Fruit fly (Drosophila melanogaster) whole organism, embryonic: Measurements from ENCODE around the gene Mocs1.
A peak's percentile ranks its signal among the peaks of the same experiment; 100 is the strongest.

Source experiments
- ATbp ChIP-seq: fragments of 200-800 bp; sonication (Bioruptor generic); optimal IDR thresholded peaks from 2 replicates; lab custom pipeline; 2017; ENCODE audit warnings: missing biosample characterization, mild to moderate bottlenecking, missing genetic modification characterization, missing genetic modification reagents
- CG10565 ChIP-seq: fragments of 200-800 bp; sonication (Bioruptor generic); optimal IDR thresholded peaks from 3 replicates; lab custom pipeline; 2016; ENCODE audit warnings: missing biosample characterization, mild to moderate bottlenecking, missing genetic modification characterization
- CG11504 ChIP-seq: fragments of 200-800 bp; sonication (Bioruptor generic); optimal IDR thresholded peaks from 3 replicates; lab custom pipeline; 2019; ENCODE audit warnings: missing biosample characterization, mild to moderate bottlenecking, missing genetic modification characterization, moderate library complexity
- CG13287 ChIP-seq: fragments of 200-800 bp; sonication (Bioruptor generic); IDR thresholded peaks from 2 replicates; pipeline ENCODE4 v1.3.6; 2022; ENCODE audit warnings: missing biosample characterization, missing genetic modification characterization; ENCODE audit not compliant: partially characterized antibody
- CG13296 ChIP-seq: fragments of 200-800 bp; sonication (Bioruptor generic); optimal IDR thresholded peaks from 3 replicates; lab custom pipeline; 2018; ENCODE audit warnings: missing biosample characterization, mild to moderate bottlenecking, missing genetic modification characterization
- CG14667 ChIP-seq: fragments of 200-800 bp; sonication (Bioruptor generic); IDR thresholded peaks from 2 replicates; pipeline ENCODE4 v1.3.6; 2022; ENCODE audit warnings: missing biosample characterization, missing genetic modification characterization
- CG18476 ChIP-seq: fragments of 200-800 bp; sonication (Bioruptor generic); optimal IDR thresholded peaks from 2 replicates; lab custom pipeline; 2016; ENCODE audit warnings: missing biosample characterization, mild to moderate bottlenecking, missing genetic modification characterization
- CG2116 ChIP-seq: fragments of 200-800 bp; sonication (Bioruptor generic); optimal IDR thresholded peaks from 3 replicates; lab custom pipeline; 2018; ENCODE audit warnings: missing biosample characterization, mild to moderate bottlenecking, missing genetic modification characterization
- CG2202 ChIP-seq: fragments of 200-800 bp; sonication (Bioruptor generic); optimal IDR thresholded peaks from 2 replicates; lab custom pipeline; 2018; ENCODE audit warnings: missing biosample characterization, mild to moderate bottlenecking, missing genetic modification characterization
- CG30020 ChIP-seq: fragments of 200-800 bp; optimal IDR thresholded peaks from 2 replicates; lab custom pipeline; 2019; ENCODE audit warnings: missing biosample characterization, mild to moderate bottlenecking, missing genetic modification characterization, moderate library complexity
- CG31388 ChIP-seq: fragments of 200-800 bp; sonication (Bioruptor generic); optimal IDR thresholded peaks from 2 replicates; lab custom pipeline; 2016; ENCODE audit warnings: missing biosample characterization, missing genetic modification characterization
- CG34422 ChIP-seq: fragments of 200-800 bp; sonication (Bioruptor generic); IDR thresholded peaks from 3 replicates; pipeline ENCODE4 v1.3.6; 2022; ENCODE audit warnings: missing biosample characterization, missing genetic modification characterization
- CG4282 ChIP-seq: fragments of 200-800 bp; sonication (Bioruptor generic); optimal IDR thresholded peaks from 2 replicates; lab custom pipeline; 2016; ENCODE audit warnings: missing biosample characterization, missing genetic modification characterization
- CG4404 ChIP-seq: fragments of 200-800 bp; sonication (Bioruptor generic); IDR thresholded peaks from 2 replicates; pipeline ENCODE4 v1.3.6; 2022; ENCODE audit warnings: missing biosample characterization, missing genetic modification characterization
- CG4707 ChIP-seq: fragments of 200-800 bp; sonication (Bioruptor generic); optimal IDR thresholded peaks from 2 replicates; lab custom pipeline; 2018; ENCODE audit warnings: missing biosample characterization, mild to moderate bottlenecking, missing genetic modification characterization, moderate library complexity
- CG5180 ChIP-seq: fragments of 200-800 bp; sonication (Bioruptor generic); optimal IDR thresholded peaks from 3 replicates; lab custom pipeline; 2017; ENCODE audit warnings: missing biosample characterization, missing genetic modification characterization, mild to moderate bottlenecking, moderate library complexity, missing genetic modification reagents
- CG5245 ChIP-seq: fragments of 200-800 bp; sonication (Bioruptor generic); optimal IDR thresholded peaks from 3 replicates; lab custom pipeline; 2016; ENCODE audit warnings: missing biosample characterization, missing genetic modification characterization
- CG6272 ChIP-seq: fragments of 200-800 bp; sonication (Bioruptor generic); IDR thresholded peaks from 2 replicates; pipeline ENCODE4 v1.3.6; 2022; ENCODE audit warnings: missing biosample characterization, missing genetic modification characterization
- CG6765 ChIP-seq: fragments of 200-800 bp; sonication (Bioruptor generic); optimal IDR thresholded peaks from 3 replicates; lab custom pipeline; 2017; ENCODE audit warnings: missing biosample characterization, mild to moderate bottlenecking, missing genetic modification characterization
- CG7963 ChIP-seq: fragments of 200-800 bp; sonication (Bioruptor generic); IDR thresholded peaks from 3 replicates; pipeline ENCODE4 v1.3.6; 2022; ENCODE audit warnings: missing biosample characterization, missing genetic modification characterization; ENCODE audit not compliant: partially characterized antibody
- CG8944 ChIP-seq: fragments of 200-800 bp; sonication (Bioruptor generic); optimal IDR thresholded peaks from 3 replicates; lab custom pipeline; 2016; ENCODE audit warnings: missing biosample characterization, missing genetic modification characterization
- CG9609 ChIP-seq: fragments of 200-800 bp; sonication (Bioruptor generic); optimal IDR thresholded peaks from 3 replicates; lab custom pipeline; 2016; ENCODE audit warnings: missing biosample characterization, missing genetic modification characterization
- CG9797 ChIP-seq: fragments of 200-800 bp; sonication (Bioruptor generic); optimal IDR thresholded peaks from 3 replicates; lab custom pipeline; 2018; ENCODE audit warnings: missing biosample characterization, mild to moderate bottlenecking, missing genetic modification characterization
- CrebB ChIP-seq: fragments of 200-800 bp; sonication (Bioruptor generic); optimal IDR thresholded peaks from 3 replicates; lab custom pipeline; 2018; ENCODE audit warnings: missing biosample characterization, mild to moderate bottlenecking, missing genetic modification characterization
- Doc3 ChIP-seq: fragments of 200-800 bp; sonication (Bioruptor generic); IDR thresholded peaks from 3 replicates; pipeline ENCODE4 v1.3.6; 2022; ENCODE audit warnings: missing biosample characterization, missing genetic modification characterization; ENCODE audit not compliant: partially characterized antibody
- HmgZ ChIP-seq: fragments of 200-800 bp; sonication (Bioruptor generic); optimal IDR thresholded peaks from 2 replicates; lab custom pipeline; 2018; ENCODE audit warnings: missing biosample characterization, mild to moderate bottlenecking, missing genetic modification characterization
- Lim3 ChIP-seq: fragments of 200-800 bp; sonication (Bioruptor generic); IDR thresholded peaks from 2 replicates; pipeline ENCODE4 v1.3.6; 2022; ENCODE audit warnings: missing biosample characterization, missing genetic modification characterization
- Mes4 ChIP-seq: fragments of 200-800 bp; sonication (Bioruptor generic); optimal IDR thresholded peaks from 2 replicates; lab custom pipeline; 2016; ENCODE audit warnings: missing biosample characterization, missing genetic modification characterization
- Mrtf ChIP-seq: fragments of 200-800 bp; sonication (Bioruptor generic); IDR thresholded peaks from 3 replicates; pipeline ENCODE4 v1.3.6; 2022; ENCODE audit warnings: missing biosample characterization, missing genetic modification characterization
- Side ChIP-seq: fragments of 200-800 bp; sonication (Bioruptor generic); optimal IDR thresholded peaks from 2 replicates; lab custom pipeline; 2016; ENCODE audit warnings: missing biosample characterization, missing genetic modification characterization
- Six4 ChIP-seq: fragments of 200-800 bp; sonication (Bioruptor generic); optimal IDR thresholded peaks from 2 replicates; lab custom pipeline; 2016; ENCODE audit warnings: missing biosample characterization, missing genetic modification characterization
- ab ChIP-seq: fragments of 200-800 bp; sonication (Bioruptor generic); optimal IDR thresholded peaks from 2 replicates; lab custom pipeline; 2016; ENCODE audit warnings: missing biosample characterization, missing genetic modification characterization
- chinmo ChIP-seq: fragments of 200-800 bp; sonication (Bioruptor generic); IDR thresholded peaks from 4 replicates; pipeline ENCODE4 v1.3.6; 2022; ENCODE audit warnings: missing biosample characterization, missing genetic modification characterization; ENCODE audit not compliant: partially characterized antibody
- dmrt11E ChIP-seq: fragments of 200-800 bp; sonication (Bioruptor generic); optimal IDR thresholded peaks from 3 replicates; lab custom pipeline; 2018; ENCODE audit warnings: missing biosample characterization, mild to moderate bottlenecking, missing genetic modification characterization, moderate library complexity
- dmrt99B ChIP-seq: fragments of 200-800 bp; sonication (Bioruptor generic); optimal IDR thresholded peaks from 2 replicates; lab custom pipeline; 2018; ENCODE audit warnings: missing biosample characterization, mild to moderate bottlenecking, missing genetic modification characterization, moderate library complexity
- fru ChIP-seq: fragments of >200 bp; optimal IDR thresholded peaks from 2 replicates; lab custom pipeline; 2017
- grau ChIP-seq: fragments of 200-800 bp; optimal IDR thresholded peaks from 3 replicates; lab custom pipeline; 2019; ENCODE audit warnings: missing biosample characterization, mild to moderate bottlenecking, missing genetic modification characterization, moderate library complexity
- gt ChIP-seq: fragments of 200-800 bp; sonication (Bioruptor generic); IDR thresholded peaks from 2 replicates; pipeline ENCODE4 v1.3.6; 2022; ENCODE audit warnings: missing biosample characterization, missing genetic modification characterization
- jing ChIP-seq: fragments of 200-800 bp; sonication (Bioruptor generic); optimal IDR thresholded peaks from 2 replicates; lab custom pipeline; 2018; ENCODE audit warnings: missing biosample characterization, mild to moderate bottlenecking, missing genetic modification characterization
- kay ChIP-seq: fragments of 200-800 bp; sonication (Bioruptor generic); optimal IDR thresholded peaks from 2 replicates; lab custom pipeline; 2016; ENCODE audit warnings: missing biosample characterization, missing genetic modification characterization
- kni ChIP-seq: fragments of 200-800 bp; sonication (Bioruptor generic); optimal IDR thresholded peaks from 3 replicates; lab custom pipeline; 2017; ENCODE audit warnings: mild to moderate bottlenecking, missing biosample characterization, missing genetic modification reagents, missing genetic modification characterization
- org-1 ChIP-seq: fragments of 200-800 bp; sonication (Bioruptor generic); optimal IDR thresholded peaks from 2 replicates; lab custom pipeline; 2017; ENCODE audit warnings: missing biosample characterization, missing genetic modification characterization
- otp ChIP-seq: fragments of 200-800 bp; sonication (Bioruptor generic); IDR thresholded peaks from 3 replicates; pipeline ENCODE4, ENCODE4 v1.3.6; 2022; ENCODE audit warnings: missing biosample characterization, missing genetic modification characterization
- peb ChIP-seq: fragments of 200-800 bp; sonication (Bioruptor generic); IDR thresholded peaks from 2 replicates; pipeline ENCODE4 v1.3.6; 2022; ENCODE audit warnings: missing biosample characterization, missing genetic modification characterization
- pita ChIP-seq: fragments of 200-800 bp; sonication (Bioruptor generic); optimal IDR thresholded peaks from 2 replicates; lab custom pipeline; 2017; ENCODE audit warnings: missing biosample characterization, mild to moderate bottlenecking, missing genetic modification characterization
- salm ChIP-seq: fragments of 200-800 bp; sonication (Bioruptor generic); optimal IDR thresholded peaks from 2 replicates; lab custom pipeline; 2018; ENCODE audit warnings: missing biosample characterization, mild to moderate bottlenecking, missing genetic modification characterization
- tin ChIP-seq: fragments of 200-800 bp; sonication (Bioruptor generic); optimal IDR thresholded peaks from 3 replicates; lab custom pipeline; 2016; ENCODE audit warnings: missing biosample characterization, missing genetic modification characterization
- trem ChIP-seq: fragments of 200-800 bp; optimal IDR thresholded peaks from 3 replicates; lab custom pipeline; 2019; ENCODE audit warnings: missing biosample characterization, mild to moderate bottlenecking, missing genetic modification characterization, moderate library complexity
- unpg ChIP-seq: fragments of 200-800 bp; sonication (Bioruptor generic); optimal IDR thresholded peaks from 3 replicates; lab custom pipeline; 2018; ENCODE audit warnings: missing biosample characterization, mild to moderate bottlenecking, missing genetic modification characterization, moderate library complexity

Gene Mocs1

DNA sequence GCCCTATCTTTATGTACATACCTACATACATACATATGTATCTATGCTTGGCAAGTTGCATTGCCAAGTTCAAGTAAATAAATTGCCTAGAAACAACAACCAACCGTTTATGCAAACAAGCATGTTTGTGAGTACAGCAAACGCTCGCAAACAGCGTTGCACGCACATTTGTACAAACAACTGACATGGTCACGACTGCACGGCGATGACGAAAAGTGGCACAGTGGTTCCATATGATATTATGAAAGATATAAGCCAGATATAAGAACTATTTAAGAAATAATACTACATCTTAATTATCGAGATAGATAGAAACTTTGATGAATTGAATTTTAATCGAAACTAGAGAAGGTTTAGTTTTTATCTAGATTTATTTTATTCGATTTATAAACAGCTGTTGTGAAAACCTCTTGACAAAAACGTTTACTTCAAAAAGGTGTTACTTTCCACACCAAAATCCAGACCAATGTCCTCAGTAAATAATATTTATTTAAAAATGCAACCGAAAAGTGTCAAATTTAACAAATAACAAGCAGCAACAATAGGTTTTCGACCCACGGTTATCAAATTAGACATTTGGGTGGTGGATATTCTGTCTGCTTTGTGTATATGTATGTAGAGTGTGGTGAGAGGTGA, 19.6 kb downstream of the Mocs1 start (continued):
- TF ChIP-seq CG18476 (GFP tag; lab: Kevin White, UChicago) (peak; percentile 91), dmrt99B (tag; lab: Kevin White, UChicago) (peak; percentile 94), CG2116 (GFP tag; lab: Kevin White, UChicago) (peak; percentile 81), Mes4 (GFP tag; lab: Kevin White, UChicago) (peak; percentile 85), grau (tag; lab: Kevin White, UChicago) (peak; percentile 92), unpg (GFP tag; lab: Kevin White, UChicago) (peak; percentile 86), CG10565 (GFP tag; lab: Kevin White, UChicago) (peak; percentile 29), CG9609 (GFP tag; lab: Kevin White, UChicago) (peak; percentile 54), CG8944 (GFP tag; lab: Kevin White, UChicago) (peak; percentile 72), chinmo (GFP tag; lab: Robert Waterston, UW) (peak; percentile 65; the same call in 1 of the 4 replicates), Six4 (GFP tag; lab: Kevin White, UChicago) (peak; percentile 92), CG13296 (peak; percentile 90), CG6765 (GFP tag; lab: Kevin White, UChicago) (peak; percentile 68), Side (GFP tag; lab: Kevin White, UChicago) (peak; percentile 77), CG5245 (GFP tag; lab: Kevin White, UChicago) (peak; percentile 68), jing (GFP tag; lab: Kevin White, UChicago) (peak; percentile 79), CG14667 (GFP tag; lab: Robert Waterston, UW) (peak; percentile 67; the same call in 1 of the 2 replicates), CG5180 (peak; percentile 86), fru (lab: Kevin White, UChicago) (no peak), tin (GFP tag; lab: Kevin White, UChicago) (peak; percentile 87), gt (peak; percentile 21; the same call in 1 of the 2 replicates), trem (tag; lab: Kevin White, UChicago) (peak; percentile 49), CG30020 (tag; lab: Kevin White, UChicago) (peak; percentile 72), CrebB (tag; lab: Kevin White, UChicago) (peak; percentile 26), CG11504 (tag; lab: Kevin White, UChicago) (peak; percentile 96), peb (GFP tag; lab: Robert Waterston, UW) (peak; percentile 39; the same call in 1 of the 2 replicates), CG2202 (tag; lab: Kevin White, UChicago) (peak; percentile 86), CG4404 (GFP tag; lab: Robert Waterston, UW) (peak; percentile 65), CG6272 (GFP tag; lab: Robert Waterston, UW) (peak; percentile 51), Lim3 (GFP tag; lab: Robert Waterston, UW) (peak; percentile 33; the same call in 1 of the 2 replicates), CG9797 (GFP tag; lab: Kevin White, UChicago) (peak; percentile 39), CG7963 (GFP tag; lab: Robert Waterston, UW) (no peak), kni (GFP tag; lab: Kevin White, UChicago) (peak; percentile 93), HmgZ (tag; lab: Kevin White, UChicago) (peak; percentile 77), ATbp (peak; percentile 86), CG34422 (GFP tag; lab: Robert Waterston, UW) (peak; percentile 74), kay (GFP tag; lab: Kevin White, UChicago) (peak; percentile 90), dmrt11E (tag; lab: Kevin White, UChicago) (peak; percentile 89), salm (peak; percentile 78), otp (GFP tag; lab: Robert Waterston, UW) (peak; percentile 91), CG31388 (GFP tag; lab: Kevin White, UChicago) (peak; percentile 81), ab (GFP tag; lab: Kevin White, UChicago) (peak; percentile 51), CG4707 (GFP tag; lab: Kevin White, UChicago) (peak; percentile 57), CG4282 (GFP tag; lab: Kevin White, UChicago) (peak; percentile 83), CG13287 (GFP tag; lab: Robert Waterston, UW) (peak; percentile 47; the same call in 1 of the 2 replicates), Mrtf (peak; percentile 53; the same call in 1 of the 3 replicates), pita (GFP tag; lab: Kevin White, UChicago) (no peak), Doc3 (no peak), org-1 (peak; percentile 90)
